Fruit fly (Drosophila melanogaster): ENCODE measurements around the gene CG31343.

- no peak for TF ChIP-seq CG16779 (tag; optimal IDR thresholded peaks at IDR 0.05)
- no peak for TF ChIP-seq Hr39 (GFP tag; optimal IDR thresholded peaks at IDR 0.05)
- TF ChIP-seq CG10631 (GFP tag; optimal IDR thresholded peaks at IDR 0.05) = no peak
- no peak for TF ChIP-seq CG10669 (GFP tag; optimal IDR thresholded peaks at IDR 0.05)
- no peak for TF ChIP-seq CG11762 (GFP tag; optimal IDR thresholded peaks at IDR 0.05; ENCODE audit: insufficient read depth)
These were observed 4.2 kb downstream of the CG31343 start, which contains the start of gene CG31233 for dm6 chr3R:21748954-21749920.

Data from whole organism, prepupa.